Fruit fly (Drosophila melanogaster) whole organism, embryonic: ENCODE measurements around the gene CG7497.

Experiments
- Aef1 ChIP-seq: fragments of 200-800 bp; sonication (Bioruptor generic); IDR thresholded peaks from 3 replicates; pipeline ENCODE4 v1.3.6; 2022; ENCODE audit warnings: missing biosample characterization, missing genetic modification characterization
- B-H2 ChIP-seq: fragments of 200-800 bp; sonication (Bioruptor generic); optimal IDR thresholded peaks from 2 replicates; lab custom pipeline; 2018; ENCODE audit warnings: missing biosample characterization, mild to moderate bottlenecking, missing genetic modification characterization
- Bgb ChIP-seq: fragments of 200-800 bp; sonication (Bioruptor generic); IDR thresholded peaks from 2 replicates; pipeline ENCODE4 v1.3.6; 2022; ENCODE audit warnings: missing biosample characterization, missing genetic modification characterization; ENCODE audit not compliant: partially characterized antibody
- C15 ChIP-seq: fragments of 200-800 bp; sonication (Bioruptor generic); IDR thresholded peaks from 3 replicates; pipeline ENCODE4 v1.3.6; 2022; ENCODE audit warnings: missing biosample characterization, missing genetic modification characterization
- CG11093 ChIP-seq: fragments of 200-800 bp; sonication (Bioruptor generic); IDR thresholded peaks from 3 replicates; pipeline ENCODE4 v1.3.6; 2022; ENCODE audit warnings: missing biosample characterization, missing genetic modification characterization
- CG12391 ChIP-seq: fragments of 200-800 bp; sonication (Bioruptor generic); optimal IDR thresholded peaks from 3 replicates; lab custom pipeline; 2018; ENCODE audit warnings: missing biosample characterization, mild to moderate bottlenecking, missing genetic modification characterization, moderate library complexity
- CG14965 ChIP-seq: fragments of 200-800 bp; sonication (Bioruptor generic); optimal IDR thresholded peaks from 2 replicates; lab custom pipeline; 2016; ENCODE audit warnings: missing biosample characterization, missing genetic modification characterization, borderline replicate concordance
- CG15514 ChIP-seq: fragments of 200-800 bp; sonication (Bioruptor generic); optimal IDR thresholded peaks from 3 replicates; lab custom pipeline; 2017; ENCODE audit warnings: missing biosample characterization, missing genetic modification characterization, mild to moderate bottlenecking, moderate library complexity, missing genetic modification reagents
- CG17186 ChIP-seq: fragments of 200-800 bp; sonication (Bioruptor generic); optimal IDR thresholded peaks from 3 replicates; lab custom pipeline; 2017; ENCODE audit warnings: missing biosample characterization, missing genetic modification reagents, missing genetic modification characterization
- CG17359 ChIP-seq: fragments of 200-800 bp; sonication (Bioruptor generic); optimal IDR thresholded peaks from 3 replicates; lab custom pipeline; 2018; ENCODE audit warnings: missing biosample characterization, mild to moderate bottlenecking, missing genetic modification characterization, moderate library complexity
- CG17361 ChIP-seq: fragments of 200-800 bp; sonication (Bioruptor generic); IDR thresholded peaks from 3 replicates; pipeline ENCODE4 v1.3.6; 2022; ENCODE audit warnings: missing biosample characterization, missing genetic modification characterization
- CG18262 ChIP-seq: fragments of 200-800 bp; optimal IDR thresholded peaks from 3 replicates; lab custom pipeline; 2019; ENCODE audit warnings: missing biosample characterization, mild to moderate bottlenecking, missing genetic modification characterization, moderate library complexity
- CG2116 ChIP-seq: fragments of 200-800 bp; sonication (Bioruptor generic); optimal IDR thresholded peaks from 3 replicates; lab custom pipeline; 2018; ENCODE audit warnings: missing biosample characterization, mild to moderate bottlenecking, missing genetic modification characterization
- CG2712 ChIP-seq: fragments of 200-800 bp; optimal IDR thresholded peaks from 3 replicates; lab custom pipeline; 2019; ENCODE audit warnings: missing biosample characterization, mild to moderate bottlenecking, missing genetic modification characterization, moderate library complexity
- CG30403 ChIP-seq: fragments of 200-800 bp; sonication (Bioruptor generic); optimal IDR thresholded peaks from 3 replicates; lab custom pipeline; 2016; ENCODE audit warnings: missing biosample characterization, missing genetic modification characterization
- CG3163 ChIP-seq: fragments of 200-800 bp; sonication (Bioruptor generic); optimal IDR thresholded peaks from 3 replicates; lab custom pipeline; 2016; ENCODE audit warnings: missing biosample characterization, missing genetic modification characterization
- CG3847 ChIP-seq: fragments of 200-800 bp; sonication (Bioruptor generic); IDR thresholded peaks from 2 replicates; pipeline ENCODE4 v1.3.6; 2022; ENCODE audit warnings: missing biosample characterization, missing genetic modification characterization
- CG6689 ChIP-seq: fragments of 200-800 bp; sonication (Bioruptor generic); IDR thresholded peaks from 2 replicates; pipeline ENCODE4 v1.3.6; 2022; ENCODE audit warnings: missing biosample characterization, missing genetic modification characterization
- CG7786 ChIP-seq: fragments of 200-800 bp; sonication (Bioruptor generic); optimal IDR thresholded peaks from 2 replicates; lab custom pipeline; 2016; ENCODE audit warnings: missing biosample characterization, missing genetic modification characterization
- CG9437 ChIP-seq: fragments of 200-800 bp; sonication (Bioruptor generic); optimal IDR thresholded peaks from 2 replicates; lab custom pipeline; 2018; ENCODE audit warnings: missing biosample characterization, mild to moderate bottlenecking, missing genetic modification characterization
- CG9797 ChIP-seq: fragments of 200-800 bp; sonication (Bioruptor generic); optimal IDR thresholded peaks from 3 replicates; lab custom pipeline; 2018; ENCODE audit warnings: missing biosample characterization, mild to moderate bottlenecking, missing genetic modification characterization
- CG9932 ChIP-seq: fragments of 200-800 bp; sonication (Bioruptor generic); IDR thresholded peaks from 2 replicates; pipeline ENCODE4 v1.3.6; 2022; ENCODE audit warnings: missing biosample characterization, missing genetic modification characterization
- Elba2 ChIP-seq: fragments of 200-800 bp; sonication (Bioruptor generic); optimal IDR thresholded peaks from 3 replicates; lab custom pipeline; 2016; ENCODE audit warnings: missing biosample characterization, missing genetic modification characterization
- Hmr ChIP-seq: fragments of 200-800 bp; sonication (Bioruptor generic); optimal IDR thresholded peaks from 3 replicates; lab custom pipeline; 2017; ENCODE audit warnings: mild to moderate bottlenecking, missing biosample characterization, missing genetic modification reagents, missing genetic modification characterization
- Lpt ChIP-seq: fragments of >200 bp; optimal IDR thresholded peaks from 2 replicates; lab custom pipeline; 2018; ENCODE audit warnings: missing biosample characterization, missing genetic modification characterization
- Myb ChIP-seq: fragments of 200-800 bp; sonication (Bioruptor generic); optimal IDR thresholded peaks from 2 replicates; lab custom pipeline; 2016; ENCODE audit warnings: missing biosample characterization, missing genetic modification characterization
- NC2α ChIP-seq: fragments of 200-800 bp; sonication (Bioruptor generic); optimal IDR thresholded peaks from 2 replicates; lab custom pipeline; 2016; ENCODE audit warnings: missing biosample characterization, missing genetic modification characterization
- Nf-YA ChIP-seq: fragments of 200-800 bp; sonication (Bioruptor generic); IDR thresholded peaks from 2 replicates; pipeline ENCODE4 v1.3.6; 2022; ENCODE audit warnings: missing biosample characterization, missing genetic modification characterization
- Oaz ChIP-seq: fragments of 200-800 bp; sonication (Bioruptor generic); IDR thresholded peaks from 2 replicates; pipeline ENCODE4 v1.3.6; 2022; ENCODE audit warnings: missing biosample characterization, missing genetic modification characterization
- Ravus ChIP-seq: fragments of 200-800 bp; sonication (Bioruptor generic); IDR thresholded peaks from 2 replicates; pipeline ENCODE4 v1.3.6; 2022; ENCODE audit warnings: missing biosample characterization, missing genetic modification characterization
- Scr ChIP-seq: fragments of 200-800 bp; sonication (Bioruptor generic); IDR thresholded peaks from 2 replicates; pipeline ENCODE4 v1.3.6; 2022; ENCODE audit warnings: missing biosample characterization, missing genetic modification characterization; ENCODE audit not compliant: partially characterized antibody
- Sox100B ChIP-seq: fragments of 200-800 bp; sonication (Bioruptor generic); optimal IDR thresholded peaks from 3 replicates; lab custom pipeline; 2018; ENCODE audit warnings: missing biosample characterization, mild to moderate bottlenecking, missing genetic modification characterization
- Taf1 ChIP-seq: fragments of 200-800 bp; sonication (Bioruptor generic); IDR thresholded peaks from 2 replicates; pipeline ENCODE4 v1.3.6; 2022; ENCODE audit warnings: missing biosample characterization, missing genetic modification characterization
- bab2 ChIP-seq: fragments of 200-800 bp; sonication (Bioruptor generic); optimal IDR thresholded peaks from 2 replicates; lab custom pipeline; 2016; ENCODE audit warnings: missing biosample characterization, missing genetic modification characterization
- br ChIP-seq: fragments of >200 bp; optimal IDR thresholded peaks from 2 replicates; lab custom pipeline; 2017
- dpn ChIP-seq, 2 experiments: fragments of 200-800 bp; sonication (Bioruptor generic); optimal IDR thresholded peaks; 3 replicates each; lab custom pipeline; 2016; ENCODE audit warnings: missing biosample characterization in 2 of 2, missing genetic modification characterization in 2 of 2
- emc ChIP-seq: fragments of 200-800 bp; sonication (Bioruptor generic); optimal IDR thresholded peaks from 2 replicates; lab custom pipeline; 2016; ENCODE audit warnings: missing biosample characterization, missing genetic modification characterization
- ems ChIP-seq: fragments of 200-800 bp; sonication (Bioruptor generic); optimal IDR thresholded peaks from 3 replicates; lab custom pipeline; 2016; ENCODE audit warnings: missing biosample characterization, missing genetic modification characterization
- fru ChIP-seq: fragments of >200 bp; optimal IDR thresholded peaks from 2 replicates; lab custom pipeline; 2017
- gfzf ChIP-seq: fragments of 200-800 bp; sonication (Bioruptor generic); optimal IDR thresholded peaks from 2 replicates; lab custom pipeline; 2016; ENCODE audit warnings: missing biosample characterization, mild to moderate bottlenecking, missing genetic modification characterization, moderate library complexity
- ind ChIP-seq: fragments of 200-800 bp; sonication (Bioruptor generic); optimal IDR thresholded peaks from 3 replicates; lab custom pipeline; 2016; ENCODE audit warnings: missing biosample characterization, missing genetic modification characterization
- jumu ChIP-seq: fragments of 200-800 bp; sonication (Bioruptor generic); optimal IDR thresholded peaks from 3 replicates; lab custom pipeline; 2016; ENCODE audit warnings: missing biosample characterization, missing genetic modification characterization
- kah ChIP-seq: fragments of 200-800 bp; sonication (Bioruptor generic); optimal IDR thresholded peaks from 2 replicates; lab custom pipeline; 2018; ENCODE audit warnings: missing biosample characterization, mild to moderate bottlenecking, missing genetic modification characterization
- lbe ChIP-seq: fragments of 200-800 bp; sonication (Bioruptor generic); optimal IDR thresholded peaks from 2 replicates; lab custom pipeline; 2016; ENCODE audit warnings: missing biosample characterization, mild to moderate bottlenecking, missing genetic modification characterization
- lilli ChIP-seq: fragments of 200-800 bp; sonication (Bioruptor generic); optimal IDR thresholded peaks from 3 replicates; lab custom pipeline; 2016; ENCODE audit warnings: missing biosample characterization, missing genetic modification characterization
- nerfin-1 ChIP-seq: fragments of 200-800 bp; sonication (Bioruptor generic); optimal IDR thresholded peaks from 3 replicates; lab custom pipeline; 2019; ENCODE audit warnings: missing biosample characterization, mild to moderate bottlenecking, missing genetic modification characterization, moderate library complexity
- schlank ChIP-seq: fragments of 200-800 bp; sonication (Bioruptor generic); optimal IDR thresholded peaks from 2 replicates; lab custom pipeline; 2018; ENCODE audit warnings: missing biosample characterization, mild to moderate bottlenecking, missing genetic modification characterization
- sd ChIP-seq: fragments of 200-800 bp; sonication (Bioruptor generic); optimal IDR thresholded peaks from 3 replicates; lab custom pipeline; 2018; ENCODE audit warnings: missing biosample characterization, mild to moderate bottlenecking, missing genetic modification characterization, moderate library complexity
- sens ChIP-seq: fragments of 200-800 bp; sonication (Bioruptor generic); peaks from one replicate; lab custom pipeline; 2016; ENCODE audit warnings: missing biosample characterization, missing genetic modification characterization
- slbo ChIP-seq: fragments of 200-800 bp; sonication (Bioruptor generic); IDR thresholded peaks from 2 replicates; pipeline ENCODE4 v1.3.6; 2022; ENCODE audit warnings: missing biosample characterization, missing genetic modification characterization
- stwl ChIP-seq: fragments of 200-800 bp; sonication (Bioruptor generic); optimal IDR thresholded peaks from 3 replicates; lab custom pipeline; 2018; ENCODE audit warnings: missing biosample characterization, mild to moderate bottlenecking, missing genetic modification characterization, moderate library complexity
- z ChIP-seq: fragments of 200-800 bp; sonication (Bioruptor generic); IDR thresholded peaks from 3 replicates; pipeline ENCODE4 v1.3.6; 2022; ENCODE audit warnings: missing biosample characterization, missing genetic modification characterization

CG7497 gene

dm6 chr3L:17621451-17621946, 11.8 kb upstream of the CG7497 start, which contains the start of the genes Vps60 and anchor (continued):
- TF ChIP-seq jumu (peak; percentile 70), ems (GFP tag; lab: Kevin White, UChicago) (peak; percentile 75), nerfin-1 (tag; lab: Kevin White, UChicago) (peak; percentile 40), CG3847 (GFP tag; lab: Robert Waterston, UW) (peak; percentile 30; the same call in 1 of the 2 replicates), Elba2 (GFP tag; lab: Kevin White, UChicago) (peak; percentile 4), kah (GFP tag; lab: Kevin White, UChicago) (no peak), CG15514 (peak; percentile 88), stwl (tag; lab: Kevin White, UChicago) (peak; percentile 88), CG9797 (GFP tag; lab: Kevin White, UChicago) (peak; percentile 95), Oaz (GFP tag; lab: Robert Waterston, UW) (no peak), CG2712 (peak; percentile 50), Hmr (GFP tag; lab: Kevin White, UChicago) (peak; percentile 73), CG30403 (GFP tag; lab: Kevin White, UChicago) (peak; percentile 72), dpn (GFP tag; optimal IDR thresholded peaks at IDR 0.05; lab: Kevin White, UChicago) (peak; percentile 66 to 76), bab2 (GFP tag; lab: Kevin White, UChicago) (peak; percentile 46), B-H2 (GFP tag; lab: Kevin White, UChicago) (no peak), Scr (GFP tag; lab: Robert Waterston, UW) (peak; percentile 41), Nf-YA (GFP tag; lab: Robert Waterston, UW) (0 out of 2 replicates have a peak, but pooled peaks have one; percentile 11), CG17186 (GFP tag; lab: Kevin White, UChicago) (peak; percentile 49), Bgb (GFP tag; lab: Robert Waterston, UW) (no peak), CG7786 (peak; percentile 71), Taf1 (no peak), CG6689 (GFP tag; lab: Robert Waterston, UW) (peak; percentile 34; the same call in 1 of the 2 replicates), Ravus (GFP tag; lab: Robert Waterston, UW) (no peak), z (GFP tag; lab: Robert Waterston, UW) (no peak), slbo (GFP tag; lab: Robert Waterston, UW) (peak; percentile 54; the same call in 1 of the 2 replicates), Lpt (no peak), CG9437 (peak; percentile 20), br (lab: Kevin White, UChicago) (no peak), CG12391 (tag; lab: Kevin White, UChicago) (peak; percentile 72), gfzf (GFP tag; lab: Kevin White, UChicago) (peak; percentile 97), sens (GFP tag; lab: Kevin White, UChicago) (peak; percentile 90), lilli (GFP tag; lab: Kevin White, UChicago) (peak; percentile 78), CG2116 (GFP tag; lab: Kevin White, UChicago) (peak; percentile 79), CG9932 (peak; percentile 62), NC2α (GFP tag; lab: Kevin White, UChicago) (peak; percentile 37), schlank (no peak), emc (GFP tag; lab: Kevin White, UChicago) (peak; percentile 26), CG3163 (GFP tag; lab: Kevin White, UChicago) (peak; percentile 49), ind (peak; percentile 71), Myb (peak; percentile 89), CG17359 (tag; lab: Kevin White, UChicago) (peak; percentile 19), CG11093 (GFP tag; lab: Robert Waterston, UW) (no peak), Sox100B (GFP tag; lab: Kevin White, UChicago) (no peak), Aef1 (GFP tag; lab: Robert Waterston, UW) (no peak), CG18262 (tag; lab: Kevin White, UChicago) (peak; percentile 47), CG14965 (no peak), C15 (no peak), fru (lab: Kevin White, UChicago) (no peak), CG17361 (GFP tag; lab: Robert Waterston, UW) (peak; percentile 70; the same call in 2 of the 3 replicates), lbe (GFP tag; lab: Kevin White, UChicago) (peak; percentile 83), sd (tag; lab: Kevin White, UChicago) (peak; percentile 34)
